Worm (Caenorhabditis elegans): Measurements from ENCODE around the gene mrps-23.

Gene mrps-23

ce11 chrIII:9546016-9546659 is 22.7 kb upstream of the mrps-23 start, which contains the start of gene unc-16:
Gene unc-16, plus strand, starts transcription at chrIII:9546258.
- TF ChIP-seq cog-1 (tag; optimal IDR thresholded peaks at IDR 0.05) (peak; percentile 47), ref-1 (GFP tag; conservative IDR thresholded peaks at IDR 0.05) (no peak), flt-1 (GFP tag; IDR thresholded peaks at IDR 0.05) (0 out of 2 replicates have a peak, but pooled peaks have one; percentile 63), ztf-23 (GFP tag; IDR thresholded peaks at IDR 0.05) (peak; percentile 70), T22C8.4 (GFP tag; IDR thresholded peaks at IDR 0.05) (peak; percentile 90)

- TF ChIP-seq tab-1 (GFP tag; IDR thresholded peaks at IDR 0.05) (no peak), med-1 (GFP tag; optimal IDR thresholded peaks at IDR 0.05; ENCODE audit: insufficient read depth) (no peak), flt-1 (GFP tag; IDR thresholded peaks at IDR 0.05) (no peak)
These were observed 21.3 kb upstream of the mrps-23 start, which contains the start of gene ZK1098.12 for ce11 chrIII:9544820-9545219. Gene ZK1098.12, plus strand, starts transcription at chrIII:9545120.

ce11 chrIII:9544125-9544524 is 20.7 kb upstream of the mrps-23 start, which contains the start of gene ZK1098.9:
Gene ZK1098.9, plus strand, starts transcription at chrIII:9544425.
- TF ChIP-seq flt-1 (GFP tag; IDR thresholded peaks at IDR 0.05) (no peak), ztf-29 (GFP tag; IDR thresholded peaks at IDR 0.05) (no peak), ref-1 (GFP tag; conservative IDR thresholded peaks at IDR 0.05) (no peak), ztf-23 (GFP tag; IDR thresholded peaks at IDR 0.05) (no peak), tab-1 (GFP tag; IDR thresholded peaks at IDR 0.05) (no peak), med-1 (GFP tag; optimal IDR thresholded peaks at IDR 0.05; ENCODE audit: insufficient read depth) (no peak), cog-1 (tag; optimal IDR thresholded peaks at IDR 0.05) (no peak), T22C8.4 (GFP tag; IDR thresholded peaks at IDR 0.05) (no peak), klf-2 (GFP tag; conservative IDR thresholded peaks at IDR 0.05) (no peak)

ce11 chrIII:9542816-9543215 is 19.3 kb upstream of the mrps-23 start, which contains the start of gene eif-2Balpha:
Gene eif-2Balpha, plus strand, starts transcription at chrIII:9543119.
- TF ChIP-seq T22C8.4 (GFP tag; IDR thresholded peaks at IDR 0.05) (no peak), tab-1 (GFP tag; IDR thresholded peaks at IDR 0.05) (no peak), ztf-29 (GFP tag; IDR thresholded peaks at IDR 0.05) (no peak), klf-2 (GFP tag; conservative IDR thresholded peaks at IDR 0.05) (no peak), cog-1 (tag; optimal IDR thresholded peaks at IDR 0.05) (no peak), med-1 (GFP tag; optimal IDR thresholded peaks at IDR 0.05; ENCODE audit: insufficient read depth) (no peak), ref-1 (GFP tag; conservative IDR thresholded peaks at IDR 0.05) (no peak), flt-1 (GFP tag; IDR thresholded peaks at IDR 0.05) (no peak), ztf-23 (GFP tag; IDR thresholded peaks at IDR 0.05) (no peak)

- TF ChIP-seq flt-1 (GFP tag; IDR thresholded peaks at IDR 0.05) (no peak), med-1 (GFP tag; optimal IDR thresholded peaks at IDR 0.05; ENCODE audit: insufficient read depth) (no peak), T22C8.4 (GFP tag; IDR thresholded peaks at IDR 0.05) (no peak), ztf-23 (GFP tag; IDR thresholded peaks at IDR 0.05) (no peak), cog-1 (tag; optimal IDR thresholded peaks at IDR 0.05) (no peak), klf-2 (GFP tag; conservative IDR thresholded peaks at IDR 0.05) (no peak), tab-1 (GFP tag; IDR thresholded peaks at IDR 0.05) (no peak)
These were observed 18.8 kb upstream of the mrps-23 start, which contains the start of gene mut-7 for ce11 chrIII:9542280-9542679. Gene mut-7, minus strand, starts transcription at chrIII:9542380.

- TF ChIP-seq cog-1 (tag; optimal IDR thresholded peaks at IDR 0.05) (no peak), klf-2 (GFP tag; conservative IDR thresholded peaks at IDR 0.05) (no peak), T22C8.4 (GFP tag; IDR thresholded peaks at IDR 0.05) (peak; percentile 65; the same call in 1 of the 2 replicates), flt-1 (GFP tag; IDR thresholded peaks at IDR 0.05) (no peak), tab-1 (GFP tag; IDR thresholded peaks at IDR 0.05) (no peak), med-1 (GFP tag; optimal IDR thresholded peaks at IDR 0.05; ENCODE audit: insufficient read depth) (no peak)
These were observed 15.2 kb upstream of the mrps-23 start, which contains the start of gene ZK1098.3 for ce11 chrIII:9538655-9539155. Gene ZK1098.3, minus strand, starts transcription at chrIII:9538705.

ce11 chrIII:9528824-9529223 is 5.4 kb upstream of the mrps-23 start, which contains the start of gene ZK1098.2:
Gene ZK1098.2, plus strand, starts transcription at chrIII:9529159.
- TF ChIP-seq T22C8.4 (GFP tag; IDR thresholded peaks at IDR 0.05) (peak; percentile 38; the same call in 1 of the 2 replicates), med-1 (GFP tag; optimal IDR thresholded peaks at IDR 0.05; ENCODE audit: insufficient read depth) (no peak)

- TF ChIP-seq T22C8.4 (GFP tag; IDR thresholded peaks at IDR 0.05) (no peak), klf-2 (GFP tag; conservative IDR thresholded peaks at IDR 0.05) (no peak), ztf-29 (GFP tag; IDR thresholded peaks at IDR 0.05) (no peak), cog-1 (tag; optimal IDR thresholded peaks at IDR 0.05) (no peak), ref-1 (GFP tag; conservative IDR thresholded peaks at IDR 0.05) (no peak), ztf-23 (GFP tag; IDR thresholded peaks at IDR 0.05) (no peak), med-1 (GFP tag; optimal IDR thresholded peaks at IDR 0.05; ENCODE audit: insufficient read depth) (no peak), tab-1 (GFP tag; IDR thresholded peaks at IDR 0.05) (no peak), flt-1 (GFP tag; IDR thresholded peaks at IDR 0.05) (no peak)
These were observed 3.4 kb upstream of the mrps-23 start, which contains the start of gene ZK1098.6 for ce11 chrIII:9526851-9527250. Gene ZK1098.6, plus strand, starts transcription at chrIII:9527151.

ce11 chrIII:9525252-9525651 is 1.8 kb upstream of the mrps-23 start, which contains the start of gene trpp-3:
Gene trpp-3, plus strand, starts transcription at chrIII:9525552.
- TF ChIP-seq ztf-29 (GFP tag; IDR thresholded peaks at IDR 0.05) (no peak), ztf-23 (GFP tag; IDR thresholded peaks at IDR 0.05) (no peak), klf-2 (GFP tag; conservative IDR thresholded peaks at IDR 0.05) (no peak), cog-1 (tag; optimal IDR thresholded peaks at IDR 0.05) (no peak), flt-1 (GFP tag; IDR thresholded peaks at IDR 0.05) (no peak), med-1 (GFP tag; optimal IDR thresholded peaks at IDR 0.05; ENCODE audit: insufficient read depth) (no peak), ref-1 (GFP tag; conservative IDR thresholded peaks at IDR 0.05) (no peak), tab-1 (GFP tag; IDR thresholded peaks at IDR 0.05) (no peak), T22C8.4 (GFP tag; IDR thresholded peaks at IDR 0.05) (no peak)

All from whole organism, midembryonic.